Worm (Caenorhabditis elegans) whole organism, L4/young adult: ENCODE results near the gene F21H7.5.

Experiments
- dao-5 ChIP-seq: sonication (generic microtip); optimal IDR thresholded peaks from 2 replicates; lab custom pipeline; 2016; ENCODE audit warnings: missing genotype, missing genetic modification characterization, moderate library complexity, missing compliant biosample characterization
- him-1 ChIP-seq: sonication (generic microtip); optimal IDR thresholded peaks from 2 replicates; lab custom pipeline; 2016; ENCODE audit warnings: missing genotype, missing genetic modification reagents, missing genetic modification characterization, missing compliant biosample characterization

ce11 chrV:16237223-16237622, at the start of gene F21H7.5:
- TF ChIP-seq dao-5 (tag; lab: Kevin White, UChicago) (no peak), him-1 (no peak)
